Worm (Caenorhabditis elegans) whole organism, late embryonic: ENCODE data around the gene C26B9.5.

Source experiments
- F13H6.1 ChIP-seq: sonication (generic microtip); optimal IDR thresholded peaks from 2 replicates; lab custom pipeline; 2016; ENCODE audit warnings: missing genetic modification characterization, missing compliant biosample characterization
- K02D7.2 ChIP-seq: sonication (generic microtip); optimal IDR thresholded peaks from 2 replicates; lab custom pipeline; 2017; ENCODE audit warnings: mild to moderate bottlenecking, missing genetic modification characterization, missing compliant biosample characterization
- K09A11.1 ChIP-seq: sonication (generic microtip); optimal IDR thresholded peaks from 2 replicates; lab custom pipeline; 2017; ENCODE audit warnings: antibody characterized with exemption, mild to moderate bottlenecking, missing genetic modification characterization, missing compliant biosample characterization; ENCODE audit not compliant: insufficient read depth
- ceh-18 ChIP-seq: sonication (generic microtip); optimal IDR thresholded peaks from 2 replicates; lab custom pipeline; 2016; ENCODE audit warnings: missing genetic modification characterization, missing compliant biosample characterization
- ceh-24 ChIP-seq: sonication (generic microtip); optimal IDR thresholded peaks from 2 replicates; lab custom pipeline; 2016; ENCODE audit warnings: mild to moderate bottlenecking, missing genetic modification characterization, missing compliant biosample characterization
- ceh-34 ChIP-seq: sonication (generic microtip); optimal IDR thresholded peaks from 2 replicates; lab custom pipeline; 2016; ENCODE audit warnings: mild to moderate bottlenecking, missing genetic modification characterization, missing compliant biosample characterization
- ceh-45 ChIP-seq: fragments of 200-800 bp; sonication (Bioruptor generic); IDR thresholded peaks from 2 replicates; pipeline ENCODE4 v1.3.6; 2022; ENCODE audit warnings: missing genetic modification reagents, missing genetic modification characterization, missing compliant biosample characterization
- ceh-48 ChIP-seq: sonication (generic microtip); optimal IDR thresholded peaks from 2 replicates; lab custom pipeline; 2016; ENCODE audit warnings: missing genetic modification characterization, inconsistent platforms, missing compliant biosample characterization
- ceh-6 ChIP-seq: fragments of 200-800 bp; sonication (Bioruptor generic); optimal IDR thresholded peaks from 2 replicates; lab custom pipeline; 2018; ENCODE audit warnings: mild to moderate bottlenecking, missing genetic modification characterization, missing compliant biosample characterization
- ceh-9 ChIP-seq: sonication (generic microtip); optimal IDR thresholded peaks from 2 replicates; lab custom pipeline; 2016; ENCODE audit warnings: mild to moderate bottlenecking, missing genetic modification characterization, inconsistent platforms, missing compliant biosample characterization
- che-1 ChIP-seq: sonication (generic microtip); optimal IDR thresholded peaks from 2 replicates; lab custom pipeline; 2016; ENCODE audit warnings: mild to moderate bottlenecking, missing genetic modification characterization, missing compliant biosample characterization
- dmd-4 ChIP-seq: sonication (generic microtip); optimal IDR thresholded peaks from 2 replicates; lab custom pipeline; 2016; ENCODE audit warnings: borderline replicate concordance, missing genetic modification characterization, missing compliant biosample characterization
- dve-1 ChIP-seq: sonication (generic microtip); optimal IDR thresholded peaks from 2 replicates; lab custom pipeline; 2017; ENCODE audit warnings: antibody characterized with exemption, mild to moderate bottlenecking, missing genetic modification characterization, missing compliant biosample characterization
- elt-2 ChIP-seq: sonication (generic microtip); optimal IDR thresholded peaks from 2 replicates; lab custom pipeline; 2016; ENCODE audit warnings: missing genetic modification reagents, missing genetic modification characterization, missing compliant biosample characterization
- elt-4 ChIP-seq: sonication (generic microtip); optimal IDR thresholded peaks from 2 replicates; lab custom pipeline; 2016; ENCODE audit warnings: missing genetic modification characterization, missing compliant biosample characterization
- ets-4 ChIP-seq: sonication (generic microtip); optimal IDR thresholded peaks from 2 replicates; lab custom pipeline; 2016; ENCODE audit warnings: missing genetic modification characterization, missing compliant biosample characterization
- eyg-1 ChIP-seq: sonication (generic microtip); optimal IDR thresholded peaks from 2 replicates; lab custom pipeline; 2016; ENCODE audit warnings: missing genotype, missing genetic modification characterization, missing compliant biosample characterization
- gmeb-2 ChIP-seq: sonication (generic microtip); optimal IDR thresholded peaks from 2 replicates; lab custom pipeline; 2016; ENCODE audit warnings: missing genetic modification characterization, inconsistent platforms, missing compliant biosample characterization
- hlh-13 ChIP-seq: fragments of 200-800 bp; sonication (Bioruptor generic); optimal IDR thresholded peaks from 2 replicates; lab custom pipeline; 2018; ENCODE audit warnings: mild to moderate bottlenecking, missing genetic modification characterization, missing compliant biosample characterization
- hlh-30 ChIP-seq: sonication (generic microtip); optimal IDR thresholded peaks from 2 replicates; lab custom pipeline; 2017; ENCODE audit warnings: antibody characterized with exemption, missing genetic modification characterization, missing compliant biosample characterization; ENCODE audit not compliant: insufficient read depth
- hlh-6 ChIP-seq: sonication (generic microtip); optimal IDR thresholded peaks from 2 replicates; lab custom pipeline; 2016; ENCODE audit warnings: missing genotype, missing genetic modification characterization, missing compliant biosample characterization
- lim-6 ChIP-seq: sonication (generic microtip); optimal IDR thresholded peaks from 2 replicates; lab custom pipeline; 2016; ENCODE audit warnings: missing genetic modification characterization, missing compliant biosample characterization
- lin-11 ChIP-seq: fragments of 200-800 bp; sonication (Bioruptor generic); optimal IDR thresholded peaks from 2 replicates; lab custom pipeline; 2018; ENCODE audit warnings: mild to moderate bottlenecking, missing genetic modification characterization, missing compliant biosample characterization
- madf-2 ChIP-seq: sonication (generic microtip); optimal IDR thresholded peaks from 2 replicates; lab custom pipeline; 2017; ENCODE audit warnings: missing genetic modification characterization, missing compliant biosample characterization
- mec-3 ChIP-seq: sonication (generic microtip); optimal IDR thresholded peaks from 2 replicates; lab custom pipeline; 2016; ENCODE audit warnings: borderline replicate concordance, missing genetic modification characterization, missing compliant biosample characterization
- nfya-1 ChIP-seq: sonication (generic microtip); optimal IDR thresholded peaks from 2 replicates; lab custom pipeline; 2017; ENCODE audit warnings: missing genetic modification characterization, mild to moderate bottlenecking, missing compliant biosample characterization, antibody characterized with exemption, moderate library complexity
- nhr-11 ChIP-seq: fragments of 150-350 bp; optimal IDR thresholded peaks from 2 replicates; lab custom pipeline; 2014; ENCODE audit warnings: missing biosample characterization, missing genetic modification characterization
- nhr-232 ChIP-seq: sonication (generic microtip); optimal IDR thresholded peaks from 2 replicates; lab custom pipeline; 2016; ENCODE audit warnings: missing genetic modification characterization, missing compliant biosample characterization
- pat-9 ChIP-seq: fragments of 200-800 bp; sonication (Bioruptor generic); optimal IDR thresholded peaks from 2 replicates; lab custom pipeline; 2018; ENCODE audit warnings: mild to moderate bottlenecking, missing genetic modification characterization, moderate library complexity, missing compliant biosample characterization
- pax-1 ChIP-seq: fragments of 150-350 bp; optimal IDR thresholded peaks from 2 replicates; lab custom pipeline; 2014; ENCODE audit warnings: missing biosample characterization, missing genetic modification characterization
- pha-2 ChIP-seq: sonication (generic microtip); optimal IDR thresholded peaks from 2 replicates; lab custom pipeline; 2017; ENCODE audit warnings: mild to moderate bottlenecking, missing genetic modification characterization, missing compliant biosample characterization
- pqm-1 ChIP-seq: sonication (generic microtip); optimal IDR thresholded peaks from 2 replicates; lab custom pipeline; 2016; ENCODE audit warnings: missing genetic modification characterization, missing compliant biosample characterization
- pros-1 ChIP-seq: fragments of 150-350 bp; optimal IDR thresholded peaks from 2 replicates; lab custom pipeline; 2014; ENCODE audit warnings: missing biosample characterization, missing genetic modification reagents, missing genetic modification characterization
- rnt-1 ChIP-seq: sonication (generic microtip); optimal IDR thresholded peaks from 2 replicates; lab custom pipeline; 2016; ENCODE audit warnings: missing genetic modification characterization, missing compliant biosample characterization
- sdc-2 ChIP-seq: sonication (generic microtip); optimal IDR thresholded peaks from 2 replicates; lab custom pipeline; 2016; ENCODE audit warnings: missing genotype, missing genetic modification characterization, missing compliant biosample characterization
- sox-4 ChIP-seq: sonication (generic microtip); optimal IDR thresholded peaks from 2 replicates; lab custom pipeline; 2017; ENCODE audit warnings: mild to moderate bottlenecking, missing genetic modification characterization, inconsistent platforms, missing compliant biosample characterization
- syd-9 ChIP-seq: sonication (generic microtip); optimal IDR thresholded peaks from 2 replicates; lab custom pipeline; 2016; ENCODE audit warnings: mild to moderate bottlenecking, missing genetic modification characterization, moderate library complexity, missing compliant biosample characterization
- tbx-7 ChIP-seq: sonication (generic microtip); optimal IDR thresholded peaks from 2 replicates; lab custom pipeline; 2016; ENCODE audit warnings: missing genotype, missing genetic modification characterization, missing compliant biosample characterization
- ttx-3 ChIP-seq: sonication (generic microtip); optimal IDR thresholded peaks from 2 replicates; lab custom pipeline; 2016; ENCODE audit warnings: missing genetic modification reagents, missing genetic modification characterization, missing compliant biosample characterization
- unc-3 ChIP-seq, 2 experiments: fragments of 200-800 bp in 1 of 2; sonication (Bioruptor generic) in 1 of 2; sonication (generic microtip) in 1 of 2; conservative IDR thresholded peaks in 1 of 2; optimal IDR thresholded peaks in 1 of 2; 2 replicates each; pipeline versions ENCODE4 v1.3.6 to Lab custom; 2016 to 2022; ENCODE audit warnings: missing compliant biosample characterization in 2 of 2, missing genetic modification characterization in 2 of 2, missing genetic modification reagents in 1 of 2
- unc-42 ChIP-seq: sonication (generic microtip); optimal IDR thresholded peaks from 2 replicates; lab custom pipeline; 2016; ENCODE audit warnings: missing genotype, missing genetic modification characterization, missing compliant biosample characterization
- unc-86 ChIP-seq: sonication (generic microtip); optimal IDR thresholded peaks from 2 replicates; lab custom pipeline; 2016; ENCODE audit warnings: missing genetic modification characterization, missing compliant biosample characterization
- zip-5 ChIP-seq: sonication (generic microtip); optimal IDR thresholded peaks from 2 replicates; lab custom pipeline; 2016; ENCODE audit warnings: missing genetic modification characterization, missing compliant biosample characterization
- ztf-16 ChIP-seq: sonication (generic microtip); optimal IDR thresholded peaks from 2 replicates; lab custom pipeline; 2017; ENCODE audit warnings: missing genetic modification characterization, missing compliant biosample characterization

C26B9.5 gene

ce11 chrX:5319214-5319838 lies 10.0 kb upstream of the C26B9.5 start (continued):
- TF ChIP-seq nfya-1 (peak; percentile 59), unc-3 (GFP tag; conservative IDR thresholded peaks at IDR 0.05; lab: Robert Waterston, UW) (peak; percentile 71; the same call in 1 of the 2 replicates), unc-3 (tag; optimal IDR thresholded peaks at IDR 0.05; lab: Kevin White, UChicago) (peak; percentile 42), K09A11.1 (tag; lab: Kevin White, UChicago) (peak; percentile 49), F13H6.1 (tag; lab: Kevin White, UChicago) (peak; percentile 58), ceh-34 (tag; lab: Kevin White, UChicago) (peak; percentile 55), zip-5 (tag; lab: Kevin White, UChicago) (peak; percentile 34), dmd-4 (tag; lab: Kevin White, UChicago) (no peak), madf-2 (peak; percentile 57), unc-86 (peak; percentile 78), ets-4 (tag; lab: Kevin White, UChicago) (no peak), che-1 (peak; percentile 77), hlh-6 (tag; lab: Kevin White, UChicago) (peak; percentile 84), ttx-3 (tag; lab: Kevin White, UChicago) (peak; percentile 61), nhr-11 (tag; lab: Kevin White, UChicago) (no peak), eyg-1 (tag; lab: Kevin White, UChicago) (peak; percentile 11), pros-1 (tag; lab: Kevin White, UChicago) (no peak), lim-6 (peak; percentile 41), K02D7.2 (tag; lab: Kevin White, UChicago) (peak; percentile 58), pat-9 (tag; lab: Kevin White, UChicago) (peak; percentile 46), pax-1 (tag; lab: Kevin White, UChicago) (no peak), sdc-2 (tag; lab: Kevin White, UChicago) (peak; percentile 80), syd-9 (tag; lab: Kevin White, UChicago) (peak; percentile 35), ceh-9 (peak; percentile 51), lin-11 (tag; lab: Kevin White, UChicago) (peak; percentile 58), hlh-30 (tag; lab: Kevin White, UChicago) (no peak), elt-2 (peak; percentile 68), ceh-45 (peak; percentile 56; the same call in 1 of the 2 replicates), ztf-16 (peak; percentile 36), dve-1 (peak; percentile 34), nhr-232 (tag; lab: Kevin White, UChicago) (peak; percentile 70), mec-3 (tag; lab: Kevin White, UChicago) (no peak), ceh-6 (GFP tag; lab: Kevin White, UChicago) (peak; percentile 77), sox-4 (tag; lab: Kevin White, UChicago) (peak; percentile 67)
- TF ChIP-seq, all 69 proteins: peak for 51

DNA sequence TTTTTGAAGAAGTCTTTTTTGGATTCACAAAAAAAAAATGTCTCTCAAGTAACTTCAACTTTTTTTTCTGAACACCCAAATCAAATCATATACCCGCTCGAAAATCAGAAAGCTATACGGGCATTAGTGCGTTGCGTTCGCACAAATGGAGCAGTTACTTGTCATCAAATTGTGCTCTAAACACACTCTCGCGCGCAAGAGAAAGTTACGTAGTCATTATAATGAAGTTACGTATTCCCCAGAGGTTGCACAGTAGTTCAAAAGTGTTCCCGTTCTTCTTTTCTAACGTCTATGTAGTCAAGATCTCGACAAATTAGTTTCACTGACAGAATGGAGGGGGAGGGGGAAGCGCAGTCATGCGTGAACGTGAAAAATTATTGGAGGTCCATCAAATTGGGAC lies 7.7 kb upstream of the C26B9.5 start:
- TF ChIP-seq pqm-1 (tag; lab: Kevin White, UChicago) (no peak), eyg-1 (tag; lab: Kevin White, UChicago) (no peak), unc-42 (tag; lab: Kevin White, UChicago) (peak; percentile 68)

ce11 chrX:5323287-5323686 lies 6.0 kb upstream of the C26B9.5 start, which contains the start of gene sto-2:
TSS of gene sto-2 (minus strand) at chrX:5323387.
- TF ChIP-seq tbx-7 (tag; lab: Kevin White, UChicago) (no peak), ceh-18 (tag; lab: Kevin White, UChicago) (no peak), hlh-13 (GFP tag; lab: Kevin White, UChicago) (no peak), sdc-2 (tag; lab: Kevin White, UChicago) (no peak), rnt-1 (tag; lab: Kevin White, UChicago) (no peak), K09A11.1 (tag; lab: Kevin White, UChicago) (no peak), ttx-3 (tag; lab: Kevin White, UChicago) (no peak), zip-5 (tag; lab: Kevin White, UChicago) (no peak), ceh-48 (tag; lab: Kevin White, UChicago) (no peak), gmeb-2 (no peak), ceh-24 (no peak), che-1 (no peak), elt-4 (tag; lab: Kevin White, UChicago) (no peak), sox-4 (tag; lab: Kevin White, UChicago) (no peak), madf-2 (no peak), pha-2 (no peak)
